Fruit fly (Drosophila melanogaster) whole organism, wandering third instar larva: Measurements from ENCODE around the gene CG14259.

ENCODE experiments used
- GATAd ChIP-seq: sonication (Bioruptor generic); optimal IDR thresholded peaks from 2 replicates; lab custom pipeline; 2016; ENCODE audit warnings: missing biosample characterization, missing genetic modification characterization
- Hnf4 ChIP-seq: fragments of 200-800 bp; sonication (Bioruptor generic); optimal IDR thresholded peaks from 2 replicates; lab custom pipeline; 2016; ENCODE audit warnings: missing biosample characterization, mild to moderate bottlenecking, missing genetic modification characterization
- dl ChIP-seq, 2 experiments: fragments of 175-275, 200-275 bp in 1 of 2; fragments of 200-275 bp in 1 of 2; sonication (Bioruptor generic); optimal IDR thresholded peaks; lab custom pipeline; 2018; ENCODE audit warnings: mild to moderate bottlenecking in 2 of 2, missing biosample characterization in 2 of 2, missing genetic modification characterization in 2 of 2, moderate library complexity in 2 of 2; ENCODE audit not compliant: partially characterized antibody in 2 of 2, insufficient read depth in 1 of 2
- dmrt93B ChIP-seq: fragments of 200-800 bp; sonication (Bioruptor generic); optimal IDR thresholded peaks from 2 replicates; lab custom pipeline; 2018; ENCODE audit warnings: missing biosample characterization, mild to moderate bottlenecking, missing genetic modification characterization
- fru ChIP-seq: fragments of 200-800 bp; sonication (Bioruptor generic); optimal IDR thresholded peaks from 3 replicates; lab custom pipeline; 2016; ENCODE audit warnings: missing biosample characterization, mild to moderate bottlenecking, missing genetic modification characterization
- usp ChIP-seq: fragments of >200 bp; optimal IDR thresholded peaks from 2 replicates; lab custom pipeline; 2017; ENCODE audit warnings: missing biosample characterization, missing genetic modification characterization

dm6 chr3R:27116465-27117092 is 22.2 kb downstream of the CG14259 start, which contains the start of the genes CG6066 and CG5880:
- TF ChIP-seq dmrt93B (GFP tag; lab: Kevin White, UChicago) (no peak), fru (GFP tag; lab: Kevin White, UChicago) (no peak), GATAd (GFP tag; lab: Kevin White, UChicago) (no peak), Hnf4 (no peak), usp (GFP tag; lab: Kevin White, UChicago) (no peak), dl (GFP tag; optimal IDR thresholded peaks at IDR 0.05; lab: Kevin White, UChicago; ENCODE audit: insufficient read depth in 1 of 2, partially characterized antibody in 2 of 2) (no peak)
